Worm (Caenorhabditis elegans) whole organism, L4/young adult: ENCODE data around the gene F07E5.8.
"Not testable (repeated sequence)": the region's sequence is repeated elsewhere in the genome, so short reads cannot be mapped to it uniquely, and the experiment has no call there.

ENCODE experiments used
- W03F9.2 ChIP-seq: fragments of 150-350 bp; optimal IDR thresholded peaks from 2 replicates; lab custom pipeline; 2014; ENCODE audit warnings: missing biosample characterization, missing genetic modification characterization
- dao-5 ChIP-seq: sonication (generic microtip); optimal IDR thresholded peaks from 2 replicates; lab custom pipeline; 2016; ENCODE audit warnings: missing genotype, missing genetic modification characterization, moderate library complexity, missing compliant biosample characterization
- him-1 ChIP-seq: sonication (generic microtip); optimal IDR thresholded peaks from 2 replicates; lab custom pipeline; 2016; ENCODE audit warnings: missing genotype, missing genetic modification reagents, missing genetic modification characterization, missing compliant biosample characterization

The F07E5.8 gene

DNA sequence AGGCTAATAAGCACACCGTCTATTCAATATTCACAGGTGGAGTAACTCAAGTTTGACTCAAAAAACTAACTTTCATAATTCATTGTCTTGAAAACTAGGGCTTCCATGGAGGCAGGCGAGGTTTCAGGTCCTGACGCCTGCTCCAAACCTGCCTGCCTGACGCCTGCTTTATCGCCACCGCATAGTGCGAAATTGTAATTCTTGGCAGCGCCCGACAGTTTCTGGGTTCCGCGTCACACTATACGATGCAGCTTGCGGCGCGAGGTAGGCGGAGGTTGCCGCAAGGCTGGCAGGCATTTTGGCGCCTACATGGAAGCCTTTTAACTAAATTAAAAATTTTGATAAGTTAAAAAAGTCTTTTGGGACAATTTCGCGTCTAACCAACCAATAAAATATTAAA, 11.8 kb upstream of the F07E5.8 start:
- no peak for TF ChIP-seq W03F9.2 (tag; lab: Kevin White, UChicago)
- TF ChIP-seq him-1: no peak
- TF ChIP-seq dao-5: no peak

DNA sequence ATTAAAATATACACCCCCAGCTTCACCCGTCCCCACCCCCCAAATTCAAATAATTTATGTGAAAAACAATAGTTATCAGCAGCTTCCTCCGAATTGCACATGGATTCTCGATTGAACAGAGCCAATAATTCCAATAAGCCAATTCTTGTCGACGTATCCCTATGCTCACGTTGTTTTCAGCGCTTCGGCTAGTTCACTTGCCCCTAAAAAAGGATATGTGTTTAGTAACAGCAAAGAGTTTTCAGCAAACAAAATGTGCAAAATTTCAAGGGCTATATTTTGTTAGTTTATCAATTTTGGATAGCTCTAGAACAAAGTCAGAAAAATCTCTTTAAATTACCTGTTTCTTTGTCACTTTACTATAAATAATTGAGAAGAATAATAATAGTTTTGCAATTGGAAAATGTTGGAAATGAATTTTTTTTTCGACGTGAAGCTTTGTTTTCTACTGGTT, 8.3 kb upstream of the F07E5.8 start, which contains the start of the genes T16A1.5 and fbxc-49:
T16A1.5 (minus strand) TSS at position 101 of the 454 bp plus-strand sequence.
fbxc-49 (plus strand) TSS at position 404 of the 454 bp plus-strand sequence.
- TF ChIP-seq dao-5 (no peak), W03F9.2 (tag; lab: Kevin White, UChicago) (no peak), him-1 (no peak)

DNA sequence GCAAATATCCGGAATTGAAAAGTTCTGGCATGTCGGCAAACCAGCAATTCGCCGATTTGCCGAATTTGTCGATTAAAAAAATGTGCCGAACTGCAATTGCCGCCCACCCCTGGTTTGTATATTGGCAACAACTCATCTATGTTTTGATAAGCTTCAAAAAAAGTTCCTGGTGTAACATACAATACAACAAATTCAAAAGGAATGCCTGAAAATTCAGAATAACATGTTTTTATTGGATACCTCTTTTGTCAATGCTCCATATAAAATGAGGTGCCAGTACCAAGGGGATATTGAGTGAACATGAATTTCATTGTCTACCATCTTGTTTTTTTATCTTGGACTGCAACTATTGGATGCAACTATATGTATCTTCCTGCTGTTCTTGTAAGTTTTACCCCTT, 5.8 kb upstream of the F07E5.8 start, which contains the start of gene T16A1.4:
T16A1.4 (plus strand) TSS at position 301 of the 400 bp plus-strand sequence.
- TF ChIP-seq him-1: no peak
- TF ChIP-seq dao-5: no peak
- no peak for TF ChIP-seq W03F9.2 (tag; lab: Kevin White, UChicago)

DNA sequence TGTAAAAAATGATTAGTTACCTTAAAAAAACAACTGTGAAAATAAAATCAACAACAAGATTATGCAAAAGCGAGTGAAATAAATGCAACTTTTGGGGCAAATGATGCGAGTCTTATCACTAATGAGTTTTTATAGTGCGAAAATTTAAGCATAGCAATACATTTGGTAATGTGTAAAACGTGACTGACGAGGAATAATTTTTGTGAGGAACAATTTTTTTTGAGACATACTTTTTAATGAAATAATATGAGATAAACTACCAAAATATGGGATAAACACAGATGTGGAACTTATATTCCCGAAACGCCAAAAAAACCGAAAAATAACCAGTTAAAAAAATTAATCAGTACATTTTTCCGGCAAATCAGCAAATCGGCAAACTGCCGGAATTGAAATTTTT, 5.0 kb upstream of the F07E5.8 start, which contains the start of gene F07E5.9:
F07E5.9 (minus strand) TSS at position 101 of the 400 bp plus-strand sequence.
- TF ChIP-seq dao-5 (no peak), him-1 (no peak), W03F9.2 (tag; lab: Kevin White, UChicago) (no peak)

DNA sequence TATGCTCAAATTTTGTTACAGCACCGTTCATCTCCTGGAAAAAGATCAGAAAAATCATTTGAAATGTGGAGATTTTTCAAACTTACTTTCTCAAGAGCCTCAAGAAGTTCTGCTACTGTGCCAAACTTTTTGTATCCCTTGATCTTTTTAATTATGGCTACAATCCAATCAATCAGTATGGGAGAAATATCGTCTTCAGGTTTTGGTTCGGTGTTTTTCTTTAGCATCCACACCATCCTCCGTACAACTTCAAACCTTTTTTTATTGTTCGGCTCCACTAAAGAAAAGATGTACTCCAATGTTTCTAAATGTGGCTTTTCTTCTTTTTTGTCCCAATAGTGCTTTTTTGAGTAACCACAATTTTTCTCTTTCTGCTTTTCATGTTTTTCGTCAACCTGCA, 1.1 kb upstream of the F07E5.8 start:
- TF ChIP-seq him-1: no peak
- no peak for TF ChIP-seq dao-5
- no peak for TF ChIP-seq W03F9.2 (tag; lab: Kevin White, UChicago)

DNA sequence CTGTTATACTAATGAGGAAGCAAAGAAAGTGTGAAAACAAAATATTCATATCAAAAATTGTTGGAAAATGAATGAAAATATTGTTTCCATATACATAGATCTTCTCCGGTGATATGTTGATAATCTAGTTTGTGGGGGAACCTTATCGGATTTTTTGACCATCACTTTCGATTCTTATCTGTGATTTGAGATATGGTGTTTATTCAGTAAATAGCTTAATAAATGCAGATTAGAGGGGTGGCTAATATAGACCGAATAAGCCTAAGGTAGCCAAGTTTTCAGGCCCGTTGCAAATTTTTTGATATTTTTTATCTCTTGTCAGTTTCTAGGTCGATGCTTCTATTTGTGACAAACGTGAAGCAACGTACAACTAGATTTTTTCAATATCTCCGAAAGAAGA, 4.0 kb downstream of the F07E5.8 start, which contains the start of gene F07E5.7:
F07E5.7 (minus strand) TSS at position 101 of the 400 bp plus-strand sequence.
- TF ChIP-seq him-1 (no peak), W03F9.2 (tag; lab: Kevin White, UChicago) (no peak), dao-5 (no peak)

DNA sequence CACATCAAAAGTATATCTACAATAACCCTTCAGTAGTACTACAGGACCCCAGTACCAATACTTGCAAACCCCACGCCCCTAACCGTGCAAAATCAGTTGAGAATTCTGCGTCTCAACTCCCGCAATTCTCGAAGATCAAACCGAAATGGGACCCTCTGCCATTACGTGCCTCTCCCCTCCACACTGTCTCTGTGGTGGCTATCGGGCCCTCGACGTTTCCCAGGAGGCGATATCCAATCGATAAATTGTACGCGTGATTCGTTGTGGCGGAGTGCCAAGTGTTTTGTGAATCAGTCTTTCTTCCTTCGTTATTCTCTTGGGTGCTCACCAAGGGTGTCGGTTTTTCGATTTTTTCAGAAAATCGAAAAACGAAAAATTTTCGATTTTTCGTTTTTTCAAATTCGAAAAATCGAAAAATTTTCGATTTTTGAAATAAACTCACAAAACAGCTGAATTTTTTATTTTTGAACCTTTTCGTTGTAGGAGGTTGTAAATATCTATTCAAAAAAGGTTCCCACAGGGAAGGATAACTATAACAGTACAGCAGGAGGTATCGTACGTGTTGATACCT, 7.9 kb downstream of the F07E5.8 start, which contains the start of gene F07E5.12:
F07E5.12 (plus strand) TSS at position 521 of the 571 bp plus-strand sequence.
- not testable (repeated sequence) for TF ChIP-seq dao-5; W03F9.2 (tag; lab: Kevin White, UChicago); him-1

DNA sequence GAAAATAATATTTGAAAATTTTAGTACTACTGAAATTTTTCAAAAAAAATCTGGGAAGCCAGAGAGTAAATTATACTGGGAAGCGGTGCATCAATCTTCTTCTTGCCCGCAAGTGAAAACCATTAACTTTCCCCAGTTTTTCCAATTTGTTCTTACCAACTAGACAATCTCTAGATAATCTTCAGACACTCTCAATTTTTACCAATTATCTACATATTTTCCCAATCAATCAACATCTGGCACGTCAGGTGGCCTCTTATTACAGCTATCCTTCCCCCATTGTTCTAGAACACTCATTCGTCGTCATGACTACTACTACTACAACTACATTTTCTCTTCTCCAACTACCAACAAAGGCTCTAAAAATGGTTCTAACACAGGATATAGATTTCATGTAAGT, 10.9 kb downstream of the F07E5.8 start, which contains the start of gene fbxb-6:
fbxb-6 (plus strand) TSS at position 301 of the 400 bp plus-strand sequence.
- TF ChIP-seq him-1 (no peak), dao-5 (no peak), W03F9.2 (tag; lab: Kevin White, UChicago) (no peak)

DNA sequence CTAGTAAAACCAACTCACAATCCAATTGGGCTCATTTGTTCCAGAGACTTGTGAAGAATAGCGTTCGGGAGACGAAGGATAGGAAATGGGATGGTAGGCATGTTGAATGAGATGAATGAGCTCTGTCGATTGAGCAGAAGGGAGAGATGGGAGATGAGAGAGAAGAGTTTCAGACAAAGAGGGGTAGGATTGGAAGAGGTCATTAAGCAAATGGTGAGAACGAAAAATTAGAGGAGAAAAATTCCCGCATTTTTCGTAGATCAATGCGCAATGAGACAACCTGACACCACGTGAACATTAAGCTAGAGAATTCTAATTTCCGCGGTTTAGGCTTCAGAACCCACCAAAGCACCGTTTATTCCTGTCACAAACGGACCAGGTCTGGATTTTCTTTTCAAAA, 11.4 kb downstream of the F07E5.8 start, which contains the start of gene F07E5.13:
F07E5.13 (minus strand) TSS at position 101 of the 400 bp plus-strand sequence.
- no peak for TF ChIP-seq W03F9.2 (tag; lab: Kevin White, UChicago)
- TF ChIP-seq dao-5: no peak
- TF ChIP-seq him-1: no peak

DNA sequence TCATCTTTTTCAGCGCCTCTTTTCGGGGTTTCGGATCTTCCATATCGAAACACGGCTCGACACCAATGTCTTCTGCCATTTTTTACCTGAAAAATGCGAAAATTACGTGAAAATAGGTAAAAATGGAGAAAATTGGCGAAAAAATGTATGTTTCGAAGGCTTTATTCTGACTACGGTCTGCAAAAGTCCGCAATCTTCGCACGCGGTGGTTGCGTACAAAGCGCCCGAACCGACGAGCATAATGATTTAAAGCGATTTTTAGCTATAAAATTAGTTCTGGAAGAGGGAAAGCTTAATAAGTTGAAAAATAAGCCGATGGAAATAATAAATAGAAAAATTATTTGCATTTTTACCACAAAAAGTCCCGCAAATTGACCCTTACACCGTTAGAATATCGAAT, 16.4 kb downstream of the F07E5.8 start, which contains the start of gene F07E5.5:
F07E5.5 (minus strand) TSS at position 86 of the 400 bp plus-strand sequence.
- no peak for TF ChIP-seq dao-5
- TF ChIP-seq W03F9.2 (tag; lab: Kevin White, UChicago): no peak
- no peak for TF ChIP-seq him-1

DNA sequence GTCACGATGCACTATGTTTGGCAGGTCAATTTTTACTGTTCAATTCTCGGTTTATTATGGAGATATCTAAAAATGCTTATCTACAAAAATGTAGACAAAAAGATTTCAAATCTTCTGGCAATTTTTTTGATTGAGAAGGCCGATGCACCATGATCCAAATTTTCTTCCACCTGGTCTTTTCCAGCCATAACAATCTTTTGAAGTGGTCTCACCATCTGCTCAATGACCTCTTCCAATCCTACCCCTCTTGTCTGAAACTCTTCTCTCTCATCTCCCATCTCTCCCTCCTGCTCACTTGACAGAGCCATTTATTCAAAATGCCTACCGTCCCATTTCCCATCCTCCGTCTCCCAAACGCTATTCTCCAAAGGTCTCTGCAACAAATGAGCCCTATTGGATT, 24.0 kb downstream of the F07E5.8 start, which contains the start of gene fbxb-35:
fbxb-35 (plus strand) TSS at position 301 of the 400 bp plus-strand sequence.
- TF ChIP-seq W03F9.2 (tag; lab: Kevin White, UChicago): no peak
- no peak for TF ChIP-seq dao-5
- no peak for TF ChIP-seq him-1

DNA sequence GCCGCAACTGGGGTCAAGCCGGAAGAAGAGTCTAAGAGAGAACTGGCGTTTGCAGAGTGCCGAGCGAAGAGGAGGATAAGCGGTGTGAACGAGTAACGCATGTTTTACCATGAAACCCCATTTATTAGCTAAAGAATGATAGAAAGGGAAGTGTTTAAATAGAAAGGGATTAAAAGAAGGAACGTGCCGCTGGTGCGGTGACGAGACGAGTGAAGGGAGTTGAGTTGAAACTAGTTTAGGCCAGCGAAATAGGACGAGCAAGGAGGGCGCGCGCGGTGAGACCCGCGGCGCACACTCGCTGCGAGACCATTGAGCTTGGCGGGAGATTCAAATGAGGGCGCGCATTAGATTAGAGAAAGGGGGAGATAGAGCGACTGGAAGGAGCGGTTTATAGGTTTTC, 28.9 kb downstream of the F07E5.8 start, which contains the start of gene math-1:
math-1 (minus strand) TSS at position 101 of the 400 bp plus-strand sequence.
- TF ChIP-seq W03F9.2 (tag; lab: Kevin White, UChicago); him-1; dao-5: not testable (repeated sequence)

DNA sequence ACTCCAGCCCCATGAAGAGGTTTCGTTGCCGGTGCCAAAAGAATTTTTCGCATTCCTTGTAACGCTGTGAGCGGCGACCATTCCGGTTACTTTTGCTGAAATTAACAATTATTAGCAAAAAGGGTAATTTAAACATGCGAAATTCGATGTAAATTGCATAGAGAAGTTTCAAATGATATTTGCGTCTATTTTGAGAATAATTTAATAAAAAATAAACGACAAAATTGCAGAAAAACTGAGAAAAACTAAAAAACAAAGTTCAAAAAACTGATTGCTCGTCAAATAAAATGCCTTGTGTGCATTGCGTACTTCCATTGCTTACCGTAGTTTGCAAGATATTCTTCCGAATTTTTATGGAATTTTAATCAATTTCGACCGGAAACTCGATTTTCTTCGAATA, 29.9 kb downstream of the F07E5.8 start, which contains the start of gene bath-24:
bath-24 (minus strand) TSS at position 101 of the 400 bp plus-strand sequence.
- TF ChIP-seq dao-5 (no peak), W03F9.2 (tag; lab: Kevin White, UChicago) (no peak), him-1 (no peak)

DNA sequence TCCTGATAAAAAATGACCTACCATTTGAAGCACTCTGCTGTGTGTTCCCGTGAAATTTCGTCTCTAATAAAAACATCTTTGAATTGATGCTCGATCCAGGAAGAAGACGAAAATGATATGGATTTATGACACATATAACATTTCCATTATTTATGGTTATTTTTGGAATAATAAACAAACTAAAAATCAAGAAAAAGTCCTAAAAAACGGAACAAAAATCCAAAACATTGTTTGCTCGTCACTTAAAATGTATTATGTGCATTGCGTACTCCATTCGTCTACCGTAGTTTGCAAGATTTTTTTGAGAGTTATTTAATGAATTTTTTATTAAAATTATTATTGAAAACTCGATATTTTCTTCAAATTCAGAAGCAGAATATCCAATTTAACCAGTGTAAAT, 33.0 kb downstream of the F07E5.8 start, which contains the start of gene bath-20:
bath-20 (minus strand) TSS at position 101 of the 400 bp plus-strand sequence.
- TF ChIP-seq W03F9.2 (tag; lab: Kevin White, UChicago): no peak
- TF ChIP-seq him-1: no peak
- TF ChIP-seq dao-5: no peak

DNA sequence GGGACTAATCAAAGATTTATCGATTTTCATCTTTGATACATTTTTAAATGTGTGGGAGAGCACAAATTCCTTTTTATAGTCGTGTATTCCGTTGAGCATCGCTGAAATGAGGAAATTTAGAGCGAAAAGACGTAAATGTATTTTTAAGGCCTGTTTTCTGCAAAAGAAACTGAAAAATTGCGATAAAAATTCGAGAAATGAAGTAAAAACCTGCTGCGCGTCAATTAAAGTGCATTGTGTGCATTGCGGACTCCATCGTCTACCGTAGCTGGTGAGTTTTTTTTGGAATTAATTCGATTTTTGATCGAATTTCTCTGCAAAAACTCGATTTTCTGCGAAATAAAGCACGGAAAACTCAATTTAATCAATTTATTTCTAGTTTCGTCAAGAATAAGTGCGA, 36.1 kb downstream of the F07E5.8 start, which contains the start of gene bath-19:
bath-19 (minus strand) TSS at position 101 of the 400 bp plus-strand sequence.
- TF ChIP-seq dao-5 (no peak), him-1 (no peak), W03F9.2 (tag; lab: Kevin White, UChicago) (no peak)
